Worm (Caenorhabditis elegans): ENCODE measurements around the gene sgo-1.

sgo-1 gene

DNA sequence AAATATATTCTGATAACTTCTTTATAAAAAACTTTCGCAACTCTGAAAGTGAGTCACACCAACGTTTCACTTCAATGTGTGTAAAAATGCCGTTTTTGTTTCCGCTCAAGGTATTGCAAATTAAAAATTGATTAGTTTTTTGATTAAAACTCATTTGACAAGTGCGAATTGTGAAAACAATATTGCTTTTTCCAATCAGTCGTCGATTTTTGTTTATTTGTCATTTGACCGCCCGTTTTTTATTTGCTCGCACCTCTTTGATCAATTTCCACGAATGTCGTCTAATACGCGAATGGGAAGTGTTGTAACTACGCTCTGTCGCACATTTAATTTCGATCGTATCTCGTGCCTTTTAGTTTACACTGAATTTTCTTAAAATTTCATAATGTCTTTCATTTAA is 33.9 kb upstream of the sgo-1 start, which contains the start of gene mvb-12:
mvb-12 (plus strand) TSS at position 375 of the 400 bp plus-strand sequence.
- TF ChIP-seq ces-1 (GFP tag; optimal IDR thresholded peaks at IDR 0.05) (peak; percentile 8), nhr-2 (tag; optimal IDR thresholded peaks at IDR 0.05) (no peak), ceh-39 (tag; optimal IDR thresholded peaks at IDR 0.05) (no peak)

DNA sequence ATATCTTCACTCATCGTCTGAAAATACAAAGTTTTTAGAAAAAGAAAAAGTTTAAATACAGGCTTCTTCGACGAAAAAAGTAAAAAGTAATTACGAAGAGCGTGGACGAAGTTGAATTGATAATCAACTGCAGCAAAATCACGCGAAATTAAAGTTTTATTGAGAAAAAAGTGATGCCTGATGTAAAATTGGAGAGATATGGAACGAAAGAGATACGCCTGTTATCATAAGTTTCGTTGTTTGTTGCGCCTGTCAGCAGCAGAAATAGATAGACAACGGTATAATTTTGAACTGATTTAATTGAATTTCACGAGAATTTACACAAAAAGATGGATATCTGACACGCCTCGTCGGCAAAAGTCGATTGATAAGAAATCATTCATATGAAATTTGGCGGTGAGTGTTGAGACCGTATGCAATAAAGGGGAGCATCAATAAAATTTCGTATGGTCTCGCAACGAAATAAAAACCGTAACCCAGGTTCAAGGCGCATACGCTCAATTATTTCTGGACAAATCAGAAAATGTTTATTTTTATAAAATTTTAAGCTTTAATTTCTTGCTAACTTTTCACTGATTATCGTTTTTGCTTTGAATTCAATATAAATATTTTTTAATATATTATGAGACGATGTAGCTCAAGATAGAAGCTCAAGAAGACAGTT is 33.1 kb upstream of the sgo-1 start, which contains the start of gene C06A6.4:
C06A6.4 (minus strand) TSS at position 24 of the 664 bp plus-strand sequence.
- TF ChIP-seq ztf-11 (tag; optimal IDR thresholded peaks at IDR 0.05) (no peak), zip-8 (tag; optimal IDR thresholded peaks at IDR 0.05) (no peak), unc-39 (tag; optimal IDR thresholded peaks at IDR 0.05) (no peak), nhr-2 (tag; optimal IDR thresholded peaks at IDR 0.05) (no peak), nhr-12 (tag; optimal IDR thresholded peaks at IDR 0.05) (no peak), mab-5 (tag; optimal IDR thresholded peaks at IDR 0.05) (no peak), ceh-39 (tag; optimal IDR thresholded peaks at IDR 0.05) (no peak), ces-1 (GFP tag; optimal IDR thresholded peaks at IDR 0.05) (no peak), lsy-2 (tag; optimal IDR thresholded peaks at IDR 0.05) (no peak), sptf-1 (tag; optimal IDR thresholded peaks at IDR 0.05) (no peak), lin-32 (GFP tag; optimal IDR thresholded peaks at IDR 0.05) (no peak), mep-1 (tag; optimal IDR thresholded peaks at IDR 0.05) (no peak), drap-1 (GFP tag; optimal IDR thresholded peaks at IDR 0.05) (no peak), cnd-1 (tag; optimal IDR thresholded peaks at IDR 0.05) (no peak), nhr-237 (tag; optimal IDR thresholded peaks at IDR 0.05) (no peak), nhr-76 (tag; optimal IDR thresholded peaks at IDR 0.05) (no peak)

ce11 chrIV:7824649-7825048 is 28.4 kb upstream of the sgo-1 start:
- no peak for TF ChIP-seq nhr-28 (tag; optimal IDR thresholded peaks at IDR 0.05)
- no peak for TF ChIP-seq elt-3 (tag; optimal IDR thresholded peaks at IDR 0.05)
- TF ChIP-seq ceh-43 (GFP tag; optimal IDR thresholded peaks at IDR 0.05), result no peak
- no peak for TF ChIP-seq nhr-237 (tag; optimal IDR thresholded peaks at IDR 0.05)
- TF ChIP-seq lsy-2 (tag; optimal IDR thresholded peaks at IDR 0.05), result no peak

DNA sequence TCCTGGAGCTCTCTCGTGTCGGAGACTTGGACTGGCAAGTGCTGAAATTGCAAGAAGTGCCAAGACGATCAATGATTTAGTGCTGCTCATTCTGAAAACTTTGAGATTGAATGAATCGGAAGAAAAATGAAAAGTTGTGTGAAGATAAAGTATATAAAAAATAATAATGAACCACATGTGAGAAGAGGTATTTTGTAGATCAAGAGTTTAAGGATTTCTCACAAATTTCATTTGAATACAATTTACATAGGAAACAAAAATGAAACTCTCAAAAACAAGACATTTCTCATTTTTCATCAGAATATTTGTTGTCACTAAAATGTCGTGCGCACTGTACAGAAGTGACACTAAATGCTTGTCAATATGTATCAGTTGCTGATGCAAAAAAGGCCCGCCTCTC is 26.2 kb upstream of the sgo-1 start, which contains the start of gene T14A8.2:
T14A8.2 (minus strand) TSS at position 101 of the 400 bp plus-strand sequence.
- TF ChIP-seq sem-2 (GFP tag; optimal IDR thresholded peaks at IDR 0.05), result no peak
- no peak for TF ChIP-seq snpc-4 (tag; optimal IDR thresholded peaks at IDR 0.05)
- TF ChIP-seq bed-3 (GFP tag; optimal IDR thresholded peaks at IDR 0.05), result no peak
- TF ChIP-seq hlh-1 (tag; optimal IDR thresholded peaks at IDR 0.05), result no peak
- TF ChIP-seq flh-1 (GFP tag; optimal IDR thresholded peaks at IDR 0.05), result no peak
- TF ChIP-seq tbx-8 (GFP tag; optimal IDR thresholded peaks at IDR 0.05), result no peak
- TF ChIP-seq mab-5 (tag; optimal IDR thresholded peaks at IDR 0.05), result no peak
- TF ChIP-seq lsy-2 (tag; optimal IDR thresholded peaks at IDR 0.05), result no peak
- no peak for TF ChIP-seq ztf-11 (tag; optimal IDR thresholded peaks at IDR 0.05)
- TF ChIP-seq zip-8 (tag; optimal IDR thresholded peaks at IDR 0.05), result no peak

- TF ChIP-seq ces-1 (GFP tag; optimal IDR thresholded peaks at IDR 0.05) (peak; percentile 84), lin-32 (GFP tag; optimal IDR thresholded peaks at IDR 0.05) (no peak), unc-120 (tag; optimal IDR thresholded peaks at IDR 0.05; ENCODE audit: poor library complexity, severe bottlenecking) (peak; percentile 72), elt-3 (tag; optimal IDR thresholded peaks at IDR 0.05) (peak; percentile 9), unc-62 (GFP tag; optimal IDR thresholded peaks at IDR 0.05) (peak; percentile 60), ztf-11 (tag; optimal IDR thresholded peaks at IDR 0.05) (no peak), ham-2 (GFP tag; optimal IDR thresholded peaks at IDR 0.05) (peak; percentile 6), blmp-1 (tag; optimal IDR thresholded peaks at IDR 0.05) (no peak), hlh-1 (tag; optimal IDR thresholded peaks at IDR 0.05) (peak; percentile 60), mep-1 (tag; optimal IDR thresholded peaks at IDR 0.05) (peak; percentile 29), zip-8 (tag; optimal IDR thresholded peaks at IDR 0.05) (no peak)
Observed at ce11 chrIV:7817852-7818251, 21.6 kb upstream of the sgo-1 start, which contains the start of gene ric-3. Gene ric-3, plus strand, starts transcription at chrIV:7818251.

Data from whole organism, mixed stage, embryonic.